Worm (Caenorhabditis elegans) whole organism, late embryonic: ENCODE data around the gene rib-2.

Experiments used
- C08G9.2 ChIP-seq: sonication (generic microtip); optimal IDR thresholded peaks from 2 replicates; lab custom pipeline; 2016; ENCODE audit warnings: mild to moderate bottlenecking, missing genetic modification characterization, moderate library complexity, missing compliant biosample characterization
- K02D7.2 ChIP-seq: sonication (generic microtip); optimal IDR thresholded peaks from 2 replicates; lab custom pipeline; 2017; ENCODE audit warnings: mild to moderate bottlenecking, missing genetic modification characterization, missing compliant biosample characterization
- Y22D7AL.16 ChIP-seq: sonication (generic microtip); optimal IDR thresholded peaks from 2 replicates; lab custom pipeline; 2016; ENCODE audit warnings: missing genetic modification characterization, missing compliant biosample characterization
- ceh-19 ChIP-seq: fragments of 200-800 bp; sonication (Bioruptor generic); optimal IDR thresholded peaks from 2 replicates; lab custom pipeline; 2018; ENCODE audit warnings: mild to moderate bottlenecking, missing genetic modification characterization, missing compliant biosample characterization
- ceh-24 ChIP-seq: sonication (generic microtip); optimal IDR thresholded peaks from 2 replicates; lab custom pipeline; 2016; ENCODE audit warnings: mild to moderate bottlenecking, missing genetic modification characterization, missing compliant biosample characterization
- ceh-34 ChIP-seq: sonication (generic microtip); optimal IDR thresholded peaks from 2 replicates; lab custom pipeline; 2016; ENCODE audit warnings: mild to moderate bottlenecking, missing genetic modification characterization, missing compliant biosample characterization
- ceh-48 ChIP-seq: sonication (generic microtip); optimal IDR thresholded peaks from 2 replicates; lab custom pipeline; 2016; ENCODE audit warnings: missing genetic modification characterization, inconsistent platforms, missing compliant biosample characterization
- ceh-9 ChIP-seq: sonication (generic microtip); optimal IDR thresholded peaks from 2 replicates; lab custom pipeline; 2016; ENCODE audit warnings: mild to moderate bottlenecking, missing genetic modification characterization, inconsistent platforms, missing compliant biosample characterization
- dve-1 ChIP-seq: sonication (generic microtip); optimal IDR thresholded peaks from 2 replicates; lab custom pipeline; 2017; ENCODE audit warnings: antibody characterized with exemption, mild to moderate bottlenecking, missing genetic modification characterization, missing compliant biosample characterization
- elt-2 ChIP-seq: sonication (generic microtip); optimal IDR thresholded peaks from 2 replicates; lab custom pipeline; 2016; ENCODE audit warnings: missing genetic modification reagents, missing genetic modification characterization, missing compliant biosample characterization
- elt-4 ChIP-seq: sonication (generic microtip); optimal IDR thresholded peaks from 2 replicates; lab custom pipeline; 2016; ENCODE audit warnings: missing genetic modification characterization, missing compliant biosample characterization
- ets-4 ChIP-seq: sonication (generic microtip); optimal IDR thresholded peaks from 2 replicates; lab custom pipeline; 2016; ENCODE audit warnings: missing genetic modification characterization, missing compliant biosample characterization
- eyg-1 ChIP-seq: sonication (generic microtip); optimal IDR thresholded peaks from 2 replicates; lab custom pipeline; 2016; ENCODE audit warnings: missing genotype, missing genetic modification characterization, missing compliant biosample characterization
- fkh-10 ChIP-seq: fragments of 150-350 bp; optimal IDR thresholded peaks from 2 replicates; lab custom pipeline; 2014; ENCODE audit warnings: missing biosample characterization, missing genetic modification reagents, missing genetic modification characterization
- gmeb-2 ChIP-seq: sonication (generic microtip); optimal IDR thresholded peaks from 2 replicates; lab custom pipeline; 2016; ENCODE audit warnings: missing genetic modification characterization, inconsistent platforms, missing compliant biosample characterization
- hlh-15 ChIP-seq: sonication (generic microtip); optimal IDR thresholded peaks from 2 replicates; lab custom pipeline; 2016; ENCODE audit warnings: missing genetic modification characterization, missing compliant biosample characterization
- hlh-30 ChIP-seq: sonication (generic microtip); optimal IDR thresholded peaks from 2 replicates; lab custom pipeline; 2017; ENCODE audit warnings: antibody characterized with exemption, missing genetic modification characterization, missing compliant biosample characterization; ENCODE audit not compliant: insufficient read depth
- hlh-8 ChIP-seq: sonication (generic microtip); optimal IDR thresholded peaks from 2 replicates; lab custom pipeline; 2016; ENCODE audit warnings: missing genotype, missing genetic modification characterization, missing compliant biosample characterization
- lim-6 ChIP-seq: sonication (generic microtip); optimal IDR thresholded peaks from 2 replicates; lab custom pipeline; 2016; ENCODE audit warnings: missing genetic modification characterization, missing compliant biosample characterization
- lin-11 ChIP-seq: fragments of 200-800 bp; sonication (Bioruptor generic); optimal IDR thresholded peaks from 2 replicates; lab custom pipeline; 2018; ENCODE audit warnings: mild to moderate bottlenecking, missing genetic modification characterization, missing compliant biosample characterization
- madf-2 ChIP-seq: sonication (generic microtip); optimal IDR thresholded peaks from 2 replicates; lab custom pipeline; 2017; ENCODE audit warnings: missing genetic modification characterization, missing compliant biosample characterization
- mec-3 ChIP-seq: sonication (generic microtip); optimal IDR thresholded peaks from 2 replicates; lab custom pipeline; 2016; ENCODE audit warnings: borderline replicate concordance, missing genetic modification characterization, missing compliant biosample characterization
- nfya-1 ChIP-seq: sonication (generic microtip); optimal IDR thresholded peaks from 2 replicates; lab custom pipeline; 2017; ENCODE audit warnings: missing genetic modification characterization, mild to moderate bottlenecking, missing compliant biosample characterization, antibody characterized with exemption, moderate library complexity
- nhr-11 ChIP-seq: fragments of 150-350 bp; optimal IDR thresholded peaks from 2 replicates; lab custom pipeline; 2014; ENCODE audit warnings: missing biosample characterization, missing genetic modification characterization
- nhr-232 ChIP-seq: sonication (generic microtip); optimal IDR thresholded peaks from 2 replicates; lab custom pipeline; 2016; ENCODE audit warnings: missing genetic modification characterization, missing compliant biosample characterization
- npax-4 ChIP-seq: sonication (generic microtip); optimal IDR thresholded peaks from 2 replicates; lab custom pipeline; 2016; ENCODE audit warnings: missing genetic modification characterization, missing compliant biosample characterization
- odd-2 ChIP-seq: sonication (generic microtip); optimal IDR thresholded peaks from 2 replicates; lab custom pipeline; 2017; ENCODE audit warnings: antibody characterized with exemption, mild to moderate bottlenecking, missing genetic modification characterization, missing compliant biosample characterization
- pag-3 ChIP-seq: sonication (generic microtip); optimal IDR thresholded peaks from 2 replicates; lab custom pipeline; 2016; ENCODE audit warnings: missing compliant biosample characterization, missing genetic modification characterization, borderline replicate concordance
- pax-1 ChIP-seq: fragments of 150-350 bp; optimal IDR thresholded peaks from 2 replicates; lab custom pipeline; 2014; ENCODE audit warnings: missing biosample characterization, missing genetic modification characterization
- pha-4 ChIP-seq: fragments of 150-350 bp; optimal IDR thresholded peaks from 2 replicates; lab custom pipeline; 2018; ENCODE audit warnings: missing biosample characterization, missing genetic modification reagents, missing genetic modification characterization
- pqm-1 ChIP-seq: sonication (generic microtip); optimal IDR thresholded peaks from 2 replicates; lab custom pipeline; 2016; ENCODE audit warnings: missing genetic modification characterization, missing compliant biosample characterization
- pros-1 ChIP-seq: fragments of 150-350 bp; optimal IDR thresholded peaks from 2 replicates; lab custom pipeline; 2014; ENCODE audit warnings: missing biosample characterization, missing genetic modification reagents, missing genetic modification characterization
- rnt-1 ChIP-seq: sonication (generic microtip); optimal IDR thresholded peaks from 2 replicates; lab custom pipeline; 2016; ENCODE audit warnings: missing genetic modification characterization, missing compliant biosample characterization
- sdc-2 ChIP-seq: sonication (generic microtip); optimal IDR thresholded peaks from 2 replicates; lab custom pipeline; 2016; ENCODE audit warnings: missing genotype, missing genetic modification characterization, missing compliant biosample characterization
- sox-2 ChIP-seq: fragments of 200-800 bp; sonication (Bioruptor generic); IDR thresholded peaks from 2 replicates; pipeline ENCODE4 v1.3.6; 2022; ENCODE audit warnings: missing genetic modification reagents, missing genetic modification characterization, missing compliant biosample characterization
- sox-4 ChIP-seq: sonication (generic microtip); optimal IDR thresholded peaks from 2 replicates; lab custom pipeline; 2017; ENCODE audit warnings: mild to moderate bottlenecking, missing genetic modification characterization, inconsistent platforms, missing compliant biosample characterization
- syd-9 ChIP-seq: sonication (generic microtip); optimal IDR thresholded peaks from 2 replicates; lab custom pipeline; 2016; ENCODE audit warnings: mild to moderate bottlenecking, missing genetic modification characterization, moderate library complexity, missing compliant biosample characterization
- tbx-2 ChIP-seq: sonication (generic microtip); optimal IDR thresholded peaks from 2 replicates; lab custom pipeline; 2016; ENCODE audit warnings: missing genetic modification characterization, missing compliant biosample characterization
- tbx-7 ChIP-seq: sonication (generic microtip); optimal IDR thresholded peaks from 2 replicates; lab custom pipeline; 2016; ENCODE audit warnings: missing genotype, missing genetic modification characterization, missing compliant biosample characterization
- unc-86 ChIP-seq: sonication (generic microtip); optimal IDR thresholded peaks from 2 replicates; lab custom pipeline; 2016; ENCODE audit warnings: missing genetic modification characterization, missing compliant biosample characterization
- ztf-16 ChIP-seq: sonication (generic microtip); optimal IDR thresholded peaks from 2 replicates; lab custom pipeline; 2017; ENCODE audit warnings: missing genetic modification characterization, missing compliant biosample characterization

Gene rib-2

ce11 chrIII:10720170-10720569, 22.4 kb upstream of the rib-2 start (continued):
- no peak for TF ChIP-seq sdc-2 (tag; lab: Kevin White, UChicago)
- TF ChIP-seq hlh-15 (tag; lab: Kevin White, UChicago) = no peak
- no peak for TF ChIP-seq pha-4 (tag; lab: Kevin White, UChicago)
- no peak for TF ChIP-seq ceh-9 (tag; lab: Kevin White, UChicago)
- TF ChIP-seq rnt-1 (tag; lab: Kevin White, UChicago) = peak; percentile 70
- TF ChIP-seq syd-9 (tag; lab: Kevin White, UChicago) = no peak
- TF ChIP-seq madf-2 (tag; lab: Kevin White, UChicago) = no peak
- TF ChIP-seq pag-3 = no peak
- TF ChIP-seq eyg-1 (tag; lab: Kevin White, UChicago) = no peak
- TF ChIP-seq fkh-10 (GFP tag; lab: Kevin White, UChicago) = no peak
- TF ChIP-seq gmeb-2 (tag; lab: Kevin White, UChicago) = no peak
- peak; percentile 99 for TF ChIP-seq nfya-1 (tag; lab: Kevin White, UChicago)
- TF ChIP-seq pros-1 (tag; lab: Kevin White, UChicago) = peak; percentile 20
- TF ChIP-seq ceh-48 (tag; lab: Kevin White, UChicago) = peak; percentile 87
- no peak for TF ChIP-seq unc-86
- TF ChIP-seq tbx-7 (tag; lab: Kevin White, UChicago) = no peak
- peak; percentile 67 for TF ChIP-seq tbx-2 (tag; lab: Kevin White, UChicago)
- no peak for TF ChIP-seq ztf-16 (tag; lab: Kevin White, UChicago)
- TF ChIP-seq hlh-30 (tag; lab: Kevin White, UChicago) = peak; percentile 82
- TF ChIP-seq, all 69 proteins: peak for 19

ce11 chrIII:10721056-10721455, 21.6 kb upstream of the rib-2 start:
- TF ChIP-seq pqm-1 (tag; lab: Kevin White, UChicago) = no peak
- no peak for TF ChIP-seq unc-86
- TF ChIP-seq nhr-11 (tag; lab: Kevin White, UChicago) = no peak
- no peak for TF ChIP-seq pha-4 (tag; lab: Kevin White, UChicago)
- no peak for TF ChIP-seq ceh-19 (GFP tag; lab: Kevin White, UChicago)
- no peak for TF ChIP-seq elt-4
- no peak for TF ChIP-seq pax-1 (tag; lab: Kevin White, UChicago)
- TF ChIP-seq Y22D7AL.16 (tag; lab: Kevin White, UChicago) = no peak
- no peak for TF ChIP-seq C08G9.2 (tag; lab: Kevin White, UChicago)
- TF ChIP-seq mec-3 (tag; lab: Kevin White, UChicago) = no peak
- no peak for TF ChIP-seq elt-2
- no peak for TF ChIP-seq K02D7.2 (tag; lab: Kevin White, UChicago)
- TF ChIP-seq hlh-8 (tag; lab: Kevin White, UChicago) = no peak
- TF ChIP-seq sox-2 = no peak
- TF ChIP-seq nhr-232 (tag; lab: Kevin White, UChicago) = no peak
- no peak for TF ChIP-seq hlh-30 (tag; lab: Kevin White, UChicago)
- TF ChIP-seq sdc-2 (tag; lab: Kevin White, UChicago) = no peak
- no peak for TF ChIP-seq syd-9 (tag; lab: Kevin White, UChicago)
- TF ChIP-seq madf-2 (tag; lab: Kevin White, UChicago) = no peak

ce11 chrIII:10730510-10730909, 12.1 kb upstream of the rib-2 start, which contains the start of gene tat-3:
Gene tat-3, minus strand, starts transcription at chrIII:10730705.
- no peak for TF ChIP-seq lim-6 (tag; lab: Kevin White, UChicago)
- TF ChIP-seq ets-4 = no peak
- no peak for TF ChIP-seq ceh-24 (tag; lab: Kevin White, UChicago)
- no peak for TF ChIP-seq sdc-2 (tag; lab: Kevin White, UChicago)
- no peak for TF ChIP-seq gmeb-2 (tag; lab: Kevin White, UChicago)
- no peak for TF ChIP-seq ceh-34
- TF ChIP-seq pha-4 (tag; lab: Kevin White, UChicago) = no peak
- TF ChIP-seq sox-4 (tag; lab: Kevin White, UChicago) = no peak
- TF ChIP-seq dve-1 (tag; lab: Kevin White, UChicago) = no peak
- TF ChIP-seq odd-2 = no peak
- no peak for TF ChIP-seq lin-11
- TF ChIP-seq npax-4 (tag; lab: Kevin White, UChicago) = no peak
- no peak for TF ChIP-seq fkh-10 (GFP tag; lab: Kevin White, UChicago)
